Worm (Caenorhabditis elegans) whole organism, L4 larva: ENCODE results near the gene chil-18.

Source experiments
- T20F7.1 ChIP-seq: fragments of 200-800 bp; sonication (Bioruptor generic); optimal IDR thresholded peaks from 2 replicates; lab custom pipeline; 2018; ENCODE audit warnings: mild to moderate bottlenecking, missing genetic modification characterization, missing compliant biosample characterization
- Y48G9A.11 ChIP-seq: fragments of 200-800 bp; sonication (Bioruptor generic); IDR thresholded peaks from 2 replicates; pipeline ENCODE4 v1.3.6; 2022; ENCODE audit warnings: missing genetic modification reagents, missing genetic modification characterization, missing compliant biosample characterization
- Y5F2A.4 ChIP-seq: fragments of 200-800 bp; sonication (Bioruptor generic); optimal IDR thresholded peaks from 2 replicates; lab custom pipeline; 2018; ENCODE audit warnings: mild to moderate bottlenecking, missing genetic modification characterization, missing compliant biosample characterization
- aly-2 ChIP-seq: sonication (generic microtip); optimal IDR thresholded peaks from 2 replicates; lab custom pipeline; 2018; ENCODE audit warnings: missing biosample characterization, missing genetic modification characterization
- fkh-10 ChIP-seq: fragments of 150-350 bp; optimal IDR thresholded peaks from 2 replicates; lab custom pipeline; 2014; ENCODE audit warnings: missing biosample characterization, missing genetic modification reagents, missing genetic modification characterization
- hlh-11 ChIP-seq: fragments of 200-800 bp; sonication (Bioruptor generic); optimal IDR thresholded peaks from 2 replicates; lab custom pipeline; 2018; ENCODE audit warnings: mild to moderate bottlenecking, missing genetic modification characterization, missing compliant biosample characterization
- lin-1 ChIP-seq: fragments of 200-800 bp; sonication (Bioruptor generic); IDR thresholded peaks from 2 replicates; pipeline ENCODE4 v1.3.6; 2022; ENCODE audit warnings: missing genetic modification reagents, missing genetic modification characterization, missing compliant biosample characterization
- nhr-28 ChIP-seq: fragments of 150-350 bp; optimal IDR thresholded peaks from 2 replicates; lab custom pipeline; 2014; ENCODE audit warnings: missing biosample characterization, missing genetic modification characterization
- nhr-76 ChIP-seq: fragments of 150-350 bp; optimal IDR thresholded peaks from 2 replicates; lab custom pipeline; 2014; ENCODE audit warnings: missing biosample characterization, missing genetic modification characterization
- unc-62 ChIP-seq, 3 experiments: fragments of 150-350 bp in 1 of 3; sonication (generic microtip); optimal IDR thresholded peaks in 2 of 3; peaks in 1 of 3; 1 replicate in 1 of 3; 2 replicates in 2 of 3; lab custom pipeline; 2014 to 2017; ENCODE audit warnings: missing biosample characterization in 3 of 3, missing genetic modification characterization in 3 of 3, missing genetic modification reagents in 3 of 3, missing genotype in 1 of 3

ce11 chrII:9433609-9434008, 14.5 kb upstream of the chil-18 start, which contains the start of gene kin-15:
- TF ChIP-seq hlh-11 (tag; lab: Kevin White, UChicago) (no peak), unc-62 (GFP tag; optimal IDR thresholded peaks at IDR 0.05 in 1 of 2; lab: Kevin White, UChicago) (no peak), unc-62 (tag; optimal IDR thresholded peaks at IDR 0.05; lab: Kevin White, UChicago) (no peak), nhr-76 (no peak), nhr-28 (tag; lab: Kevin White, UChicago) (no peak), fkh-10 (GFP tag; lab: Kevin White, UChicago) (no peak), Y48G9A.11 (GFP tag; lab: Robert Waterston, UW) (no peak), aly-2 (tag; lab: Kevin White, UChicago) (no peak), Y5F2A.4 (GFP tag; lab: Kevin White, UChicago) (no peak), lin-1 (GFP tag; lab: Robert Waterston, UW) (no peak), T20F7.1 (no peak)
